Fruit fly (Drosophila melanogaster): Measurements from ENCODE around the gene CG10650.

Gene CG10650

dm6 chr2L:19010037-19010436 is 14.3 kb upstream of the CG10650 start:
- TF ChIP-seq CG12768 (GFP tag; optimal IDR thresholded peaks at IDR 0.05) (no peak), CG7045 (GFP tag; optimal IDR thresholded peaks at IDR 0.05) (no peak), kay (GFP tag; ENCODE audit: borderline replicate concordance) (no peak), CG14711 (tag; optimal IDR thresholded peaks at IDR 0.05) (no peak), CG7101 (tag; optimal IDR thresholded peaks at IDR 0.05) (no peak), tj (GFP tag; optimal IDR thresholded peaks at IDR 0.05) (no peak), pad (GFP tag; optimal IDR thresholded peaks at IDR 0.05) (no peak), CG33017 (tag; optimal IDR thresholded peaks at IDR 0.05) (no peak), cnc (optimal IDR thresholded peaks at IDR 0.05) (no peak), cic (GFP tag; optimal IDR thresholded peaks at IDR 0.05) (no peak), Crg-1 (GFP tag; optimal IDR thresholded peaks at IDR 0.05) (no peak), CG11617 (GFP tag; optimal IDR thresholded peaks at IDR 0.05) (no peak), ovo (GFP tag; optimal IDR thresholded peaks at IDR 0.05) (no peak)

- TF ChIP-seq CG11617 (GFP tag; optimal IDR thresholded peaks at IDR 0.05) (peak; percentile 91), bab1 (GFP tag; optimal IDR thresholded peaks at IDR 0.05) (peak; percentile 94), Clk (GFP tag; optimal IDR thresholded peaks at IDR 0.05) (peak; percentile 88), Hr96 (GFP tag; optimal IDR thresholded peaks at IDR 0.05) (peak; percentile 90), tj (GFP tag; optimal IDR thresholded peaks at IDR 0.05) (peak; percentile 75), cnc (optimal IDR thresholded peaks at IDR 0.05) (no peak), CG12768 (GFP tag; optimal IDR thresholded peaks at IDR 0.05) (peak; percentile 85), Mnt (GFP tag; optimal IDR thresholded peaks at IDR 0.05) (peak; percentile 97), CG7045 (GFP tag; optimal IDR thresholded peaks at IDR 0.05) (peak; percentile 78), cic (GFP tag; optimal IDR thresholded peaks at IDR 0.05) (peak; percentile 85), CG1620 (GFP tag; optimal IDR thresholded peaks at IDR 0.05) (peak; percentile 85), CG5204 (GFP tag; optimal IDR thresholded peaks at IDR 0.05) (peak; percentile 57), Crg-1 (GFP tag; optimal IDR thresholded peaks at IDR 0.05) (peak; percentile 94), pad (GFP tag; optimal IDR thresholded peaks at IDR 0.05) (peak; percentile 79), CG7101 (tag; optimal IDR thresholded peaks at IDR 0.05) (peak; percentile 94), kay (GFP tag; ENCODE audit: borderline replicate concordance) (no peak), CG33017 (tag; optimal IDR thresholded peaks at IDR 0.05) (peak; percentile 88), toe (GFP tag; optimal IDR thresholded peaks at IDR 0.05) (peak; percentile 59), ovo (GFP tag; optimal IDR thresholded peaks at IDR 0.05) (peak; percentile 85), CG14711 (tag; optimal IDR thresholded peaks at IDR 0.05) (peak; percentile 80)
These were observed 13.4 kb upstream of the CG10650 start, which contains the start of gene RpL30 for dm6 chr2L:19009130-19009529. TSS of gene RpL30 (minus strand) at chr2L:19009306.

dm6 chr2L:19002959-19003371 is 7.2 kb upstream of the CG10650 start, which contains the start of gene CG31793:
TSS of gene CG31793 (plus strand) at chr2L:19003367.
- TF ChIP-seq CG1620 (GFP tag; optimal IDR thresholded peaks at IDR 0.05), result no peak
- peak; percentile 18 for TF ChIP-seq toe (GFP tag; optimal IDR thresholded peaks at IDR 0.05)
- no peak for TF ChIP-seq CG12768 (GFP tag; optimal IDR thresholded peaks at IDR 0.05)
- TF ChIP-seq CG14711 (tag; optimal IDR thresholded peaks at IDR 0.05), result peak; percentile 68
- TF ChIP-seq kay (GFP tag; ENCODE audit: borderline replicate concordance), result no peak
- TF ChIP-seq pad (GFP tag; optimal IDR thresholded peaks at IDR 0.05), result peak; percentile 23
- TF ChIP-seq CG7101 (tag; optimal IDR thresholded peaks at IDR 0.05), result peak; percentile 85
- TF ChIP-seq Hr96 (GFP tag; optimal IDR thresholded peaks at IDR 0.05), result no peak
- TF ChIP-seq CG11617 (GFP tag; optimal IDR thresholded peaks at IDR 0.05), result peak; percentile 79
- no peak for TF ChIP-seq cnc (optimal IDR thresholded peaks at IDR 0.05)
- TF ChIP-seq bab1 (GFP tag; optimal IDR thresholded peaks at IDR 0.05), result peak; percentile 84
- TF ChIP-seq Crg-1 (GFP tag; optimal IDR thresholded peaks at IDR 0.05), result peak; percentile 55
- TF ChIP-seq Mnt (GFP tag; optimal IDR thresholded peaks at IDR 0.05), result no peak
- peak; percentile 89 for TF ChIP-seq cic (GFP tag; optimal IDR thresholded peaks at IDR 0.05)
- no peak for TF ChIP-seq Clk (GFP tag; optimal IDR thresholded peaks at IDR 0.05)
- TF ChIP-seq CG7045 (GFP tag; optimal IDR thresholded peaks at IDR 0.05), result peak; percentile 47
- peak; percentile 56 for TF ChIP-seq CG33017 (tag; optimal IDR thresholded peaks at IDR 0.05)
- TF ChIP-seq tj (GFP tag; optimal IDR thresholded peaks at IDR 0.05), result no peak
- peak; percentile 12 for TF ChIP-seq CG5204 (GFP tag; optimal IDR thresholded peaks at IDR 0.05)
- TF ChIP-seq ovo (GFP tag; optimal IDR thresholded peaks at IDR 0.05), result peak; percentile 61

- TF ChIP-seq CG7101 (tag; optimal IDR thresholded peaks at IDR 0.05) (no peak), CG5204 (GFP tag; optimal IDR thresholded peaks at IDR 0.05) (no peak), cic (GFP tag; optimal IDR thresholded peaks at IDR 0.05) (no peak), Hr96 (GFP tag; optimal IDR thresholded peaks at IDR 0.05) (no peak), CG7045 (GFP tag; optimal IDR thresholded peaks at IDR 0.05) (no peak), bab1 (GFP tag; optimal IDR thresholded peaks at IDR 0.05) (no peak), pad (GFP tag; optimal IDR thresholded peaks at IDR 0.05) (no peak), CG11617 (GFP tag; optimal IDR thresholded peaks at IDR 0.05) (no peak), toe (GFP tag; optimal IDR thresholded peaks at IDR 0.05) (no peak), Crg-1 (GFP tag; optimal IDR thresholded peaks at IDR 0.05) (no peak), CG12768 (GFP tag; optimal IDR thresholded peaks at IDR 0.05) (no peak), Mnt (GFP tag; optimal IDR thresholded peaks at IDR 0.05) (no peak), CG33017 (tag; optimal IDR thresholded peaks at IDR 0.05) (no peak), kay (GFP tag; ENCODE audit: borderline replicate concordance) (no peak), CG14711 (tag; optimal IDR thresholded peaks at IDR 0.05) (no peak)
These were observed 6.7 kb upstream of the CG10650 start for dm6 chr2L:19002468-19002867.

dm6 chr2L:18997148-18997547 is 1.4 kb upstream of the CG10650 start, which contains the start of gene CG31792:
TSS of gene CG31792 (plus strand) at chr2L:18997448.
- TF ChIP-seq toe (GFP tag; optimal IDR thresholded peaks at IDR 0.05), result no peak
- TF ChIP-seq kay (GFP tag; ENCODE audit: borderline replicate concordance), result no peak
- no peak for TF ChIP-seq CG33017 (tag; optimal IDR thresholded peaks at IDR 0.05)
- TF ChIP-seq CG12768 (GFP tag; optimal IDR thresholded peaks at IDR 0.05), result no peak
- no peak for TF ChIP-seq Mnt (GFP tag; optimal IDR thresholded peaks at IDR 0.05)
- TF ChIP-seq CG7101 (tag; optimal IDR thresholded peaks at IDR 0.05), result no peak

dm6 chr2L:18992196-18992595 is 3.5 kb downstream of the CG10650 start, which contains the start of gene CG46465:
TSS of gene CG46465 (plus strand) at chr2L:18992496.
- TF ChIP-seq Hr96 (GFP tag; optimal IDR thresholded peaks at IDR 0.05) (no peak), kay (GFP tag; ENCODE audit: borderline replicate concordance) (peak; percentile 87)
